Worm (Caenorhabditis elegans): Measurements from ENCODE around the gene swt-3.
A peak's percentile ranks its signal among the peaks of the same experiment; 100 is the strongest.

The swt-3 gene

ce11 chrIV:10781346-10781745 is 863 bp upstream of the swt-3 start:
- TF ChIP-seq F23B12.7 (tag; optimal IDR thresholded peaks at IDR 0.05; ENCODE audit: insufficient read depth) (no peak), Y67H2A.10 (GFP tag; conservative IDR thresholded peaks at IDR 0.05) (no peak), egl-44 (GFP tag; IDR thresholded peaks at IDR 0.05) (no peak), dpff-1 (tag; optimal IDR thresholded peaks at IDR 0.05) (no peak), F52B5.7 (tag; optimal IDR thresholded peaks at IDR 0.05) (no peak), rpc-1 (optimal IDR thresholded peaks at IDR 0.05) (no peak), rpc-1 (tag; optimal IDR thresholded peaks at IDR 0.05) (no peak), him-1 (tag; optimal IDR thresholded peaks at IDR 0.05) (no peak), lsl-1 (GFP tag; optimal IDR thresholded peaks at IDR 0.05) (no peak), cebp-1 (GFP tag; IDR thresholded peaks at IDR 0.05) (no peak), cebp-1 (tag; optimal IDR thresholded peaks at IDR 0.05) (no peak), pha-4 (tag; optimal IDR thresholded peaks at IDR 0.05) (no peak), sptf-2 (GFP tag; optimal IDR thresholded peaks at IDR 0.05) (no peak), tbx-9 (tag; optimal IDR thresholded peaks at IDR 0.05; ENCODE audit: borderline replicate concordance) (no peak), C06A6.2 (GFP tag; conservative IDR thresholded peaks at IDR 0.05) (no peak), Y95B8A.8 (GFP tag; IDR thresholded peaks at IDR 0.05) (no peak), lir-1 (GFP tag; conservative IDR thresholded peaks at IDR 0.05) (no peak), F55B11.4 (tag; optimal IDR thresholded peaks at IDR 0.05; ENCODE audit: borderline replicate concordance, insufficient read depth) (no peak), somi-1 (GFP tag; optimal IDR thresholded peaks at IDR 0.05) (no peak), F37B4.10 (GFP tag; IDR thresholded peaks at IDR 0.05) (no peak), mxl-1 (tag; optimal IDR thresholded peaks at IDR 0.05) (no peak)

- TF ChIP-seq nfyb-1 (GFP tag; IDR thresholded peaks at IDR 0.05): 0 out of 2 replicates have a peak, but pooled peaks have one; percentile 11
- no peak for TF ChIP-seq Y67H2A.10 (GFP tag; conservative IDR thresholded peaks at IDR 0.05)
- TF ChIP-seq rec-8 (tag; optimal IDR thresholded peaks at IDR 0.05): no peak
- no peak for TF ChIP-seq hsf-1 (GFP tag; IDR thresholded peaks at IDR 0.05)
These were observed 1.2 kb downstream of the swt-3 start for ce11 chrIV:10779328-10779727.

- TF ChIP-seq tbx-9 (tag; optimal IDR thresholded peaks at IDR 0.05; ENCODE audit: borderline replicate concordance): no peak
- no peak for TF ChIP-seq snpc-3.4 (tag; optimal IDR thresholded peaks at IDR 0.05)
- TF ChIP-seq T26A5.8 (tag; optimal IDR thresholded peaks at IDR 0.05): no peak
- TF ChIP-seq F22D6.2 (tag; optimal IDR thresholded peaks at IDR 0.05): no peak
- TF ChIP-seq ztf-18 (tag; optimal IDR thresholded peaks at IDR 0.05): no peak
- no peak for TF ChIP-seq madf-3 (GFP tag; IDR thresholded peaks at IDR 0.05)
- TF ChIP-seq ets-4 (GFP tag; optimal IDR thresholded peaks at IDR 0.05): no peak
- no peak for TF ChIP-seq Y67H2A.10 (GFP tag; conservative IDR thresholded peaks at IDR 0.05)
- no peak for TF ChIP-seq lsy-27 (tag; optimal IDR thresholded peaks at IDR 0.05; ENCODE audit: borderline replicate concordance, insufficient read depth)
- TF ChIP-seq nfyb-1 (GFP tag; IDR thresholded peaks at IDR 0.05): peak; percentile 21; the same call in 1 of the 2 replicates
- peak; percentile 6 for TF ChIP-seq ZK185.1 (tag; optimal IDR thresholded peaks at IDR 0.05; ENCODE audit: poor library complexity, severe bottlenecking)
- TF ChIP-seq lin-35 (GFP tag; optimal IDR thresholded peaks at IDR 0.05): no peak
- TF ChIP-seq lsl-1 (GFP tag; optimal IDR thresholded peaks at IDR 0.05): no peak
- TF ChIP-seq akir-1 (GFP tag; optimal IDR thresholded peaks at IDR 0.05): no peak
- TF ChIP-seq let-607 (tag; optimal IDR thresholded peaks at IDR 0.05): no peak
- no peak for TF ChIP-seq rcor-1 (GFP tag; IDR thresholded peaks at IDR 0.05)
- TF ChIP-seq Y79H2A.3 (GFP tag; conservative IDR thresholded peaks at IDR 0.05): no peak
- peak; percentile 11 for TF ChIP-seq ztf-26 (tag; optimal IDR thresholded peaks at IDR 0.05)
- no peak for TF ChIP-seq attf-6 (GFP tag; IDR thresholded peaks at IDR 0.05)
- no peak for TF ChIP-seq aptf-2 (GFP tag; conservative IDR thresholded peaks at IDR 0.05)
- no peak for TF ChIP-seq lin-54 (GFP tag; optimal IDR thresholded peaks at IDR 0.05)
- TF ChIP-seq nhr-179 (tag; optimal IDR thresholded peaks at IDR 0.05): no peak
- TF ChIP-seq madf-6 (GFP tag; IDR thresholded peaks at IDR 0.05): no peak
These were observed 1.9 kb downstream of the swt-3 start for ce11 chrIV:10778582-10778981.
